Fruit fly (Drosophila melanogaster): ENCODE results near the gene Ssb-c31a.

Gene Ssb-c31a

DNA sequence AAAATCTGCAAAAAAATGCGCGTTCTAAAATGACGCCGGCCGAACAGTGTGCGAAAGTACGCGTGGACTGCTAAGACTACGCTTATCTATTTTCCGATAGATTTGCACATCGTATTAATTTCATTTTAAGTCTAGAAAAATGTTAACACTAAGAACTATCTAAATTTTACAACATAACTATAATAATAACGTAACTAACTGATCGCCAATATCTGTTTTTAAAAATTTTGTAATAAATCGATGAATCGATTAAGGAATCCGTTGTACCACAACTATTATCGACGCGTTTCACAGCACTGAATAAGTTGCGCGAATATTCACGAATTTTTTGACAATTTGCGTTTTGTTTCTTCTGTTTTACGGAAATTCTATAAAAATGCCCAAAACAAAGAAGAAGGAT, at the start of gene Ssb-c31a:
Gene Ssb-c31a (plus strand): TSS at position 278 of the 400 bp plus-strand sequence.
- TF ChIP-seq Myb (GFP tag; optimal IDR thresholded peaks at IDR 0.05), result peak; percentile 35
- peak; percentile 25; the same call in 1 of the 2 replicates for TF ChIP-seq CG31224 (GFP tag; IDR thresholded peaks at IDR 0.05)
- TF ChIP-seq CG9876 (GFP tag; optimal IDR thresholded peaks at IDR 0.05), result no peak
- TF ChIP-seq her (GFP tag; optimal IDR thresholded peaks at IDR 0.05), result peak; percentile 5
- TF ChIP-seq HLHmδ (GFP tag; optimal IDR thresholded peaks at IDR 0.05), result no peak
- TF ChIP-seq NC2α (GFP tag; optimal IDR thresholded peaks at IDR 0.05), result no peak
- TF ChIP-seq Hsf (GFP tag; optimal IDR thresholded peaks at IDR 0.05), result peak; percentile 62
- peak; percentile 53 for TF ChIP-seq CG13775 (GFP tag; optimal IDR thresholded peaks at IDR 0.05)
- TF ChIP-seq tna (GFP tag; IDR thresholded peaks at IDR 0.05; ENCODE audit: partially characterized antibody), result no peak
- TF ChIP-seq CG34422 (GFP tag; IDR thresholded peaks at IDR 0.05), result peak; percentile 29; the same call in 1 of the 3 replicates
- no peak for TF ChIP-seq wek (GFP tag; optimal IDR thresholded peaks at IDR 0.05)
- peak; percentile 56 for TF ChIP-seq CG30020 (tag; optimal IDR thresholded peaks at IDR 0.05)
- TF ChIP-seq pita (GFP tag; optimal IDR thresholded peaks at IDR 0.05), result no peak
- peak; percentile 59 for TF ChIP-seq pum (GFP tag; optimal IDR thresholded peaks at IDR 0.05)
- TF ChIP-seq CG5180 (GFP tag; optimal IDR thresholded peaks at IDR 0.05), result no peak
- no peak for TF ChIP-seq ken (GFP tag; IDR thresholded peaks at IDR 0.05)
- peak; percentile 49 for TF ChIP-seq CG7839 (tag; optimal IDR thresholded peaks at IDR 0.05)
- TF ChIP-seq Bgb (GFP tag; IDR thresholded peaks at IDR 0.05; ENCODE audit: partially characterized antibody), result peak; percentile 66
- TF ChIP-seq gce (GFP tag; IDR thresholded peaks at IDR 0.05), result no peak
- TF ChIP-seq Gsc (GFP tag; IDR thresholded peaks at IDR 0.05), result no peak
- TF ChIP-seq Deaf1 (tag; optimal IDR thresholded peaks at IDR 0.05), result no peak
- TF ChIP-seq NC2β (GFP tag; optimal IDR thresholded peaks at IDR 0.05), result peak; percentile 27
- peak; percentile 71 for TF ChIP-seq amos (GFP tag; IDR thresholded peaks at IDR 0.05; ENCODE audit: partially characterized antibody)
- TF ChIP-seq CG14441 (GFP tag; IDR thresholded peaks at IDR 0.05), result no peak
- peak; percentile 70 for TF ChIP-seq CG15479 (GFP tag; optimal IDR thresholded peaks at IDR 0.05)
- no peak for TF ChIP-seq peb (GFP tag; IDR thresholded peaks at IDR 0.05)
- no peak for TF ChIP-seq gcm2 (GFP tag; optimal IDR thresholded peaks at IDR 0.05)
- no peak for TF ChIP-seq H2.0 (GFP tag; IDR thresholded peaks at IDR 0.05)
- peak in 1 of 3 experiments; percentile 47 for TF ChIP-seq lola (GFP tag; optimal IDR thresholded peaks at IDR 0.05)
- TF ChIP-seq C15 (GFP tag; IDR thresholded peaks at IDR 0.05), result no peak
- no peak for TF ChIP-seq ac (GFP tag; optimal IDR thresholded peaks at IDR 0.05)
- no peak for TF ChIP-seq CG12236 (GFP tag; optimal IDR thresholded peaks at IDR 0.05)
- TF ChIP-seq Doc3 (GFP tag; IDR thresholded peaks at IDR 0.05; ENCODE audit: partially characterized antibody), result peak; percentile 87
- no peak for TF ChIP-seq CG8944 (GFP tag; optimal IDR thresholded peaks at IDR 0.05)
- TF ChIP-seq fd102C (GFP tag; optimal IDR thresholded peaks at IDR 0.05), result no peak
- peak; percentile 44 for TF ChIP-seq CG15269 (tag; optimal IDR thresholded peaks at IDR 0.05)
- peak; percentile 44 for TF ChIP-seq Dip3 (GFP tag; optimal IDR thresholded peaks at IDR 0.05)
- TF ChIP-seq CG8359 (GFP tag; optimal IDR thresholded peaks at IDR 0.05; ENCODE audit: borderline replicate concordance), result no peak
- TF ChIP-seq CG12744 (GFP tag; optimal IDR thresholded peaks at IDR 0.05), result peak; percentile 35
- peak; percentile 93 for TF ChIP-seq sens (GFP tag)
- no peak for TF ChIP-seq CG8765 (GFP tag; IDR thresholded peaks at IDR 0.05)
- TF ChIP-seq Doc2 (GFP tag; IDR thresholded peaks at IDR 0.05), result no peak
- peak; percentile 59 for TF ChIP-seq CG4328 (GFP tag; optimal IDR thresholded peaks at IDR 0.05)
- TF ChIP-seq Ravus (GFP tag; IDR thresholded peaks at IDR 0.05), result no peak
- TF ChIP-seq pzg (GFP tag; optimal IDR thresholded peaks at IDR 0.05), result peak; percentile 58
- peak; percentile 45 for TF ChIP-seq CG4854 (GFP tag; optimal IDR thresholded peaks at IDR 0.05)
- TF ChIP-seq D19B (GFP tag; optimal IDR thresholded peaks at IDR 0.05), result no peak
- TF ChIP-seq CG15073 (GFP tag; optimal IDR thresholded peaks at IDR 0.05), result no peak
- TF ChIP-seq CG16779 (GFP tag; IDR thresholded peaks at IDR 0.05), result no peak
- no peak for TF ChIP-seq sqz (GFP tag; optimal IDR thresholded peaks at IDR 0.05)
- TF ChIP-seq Mrtf (GFP tag; IDR thresholded peaks at IDR 0.05), result no peak

Measured in whole organism, embryonic.